Fruit fly (Drosophila melanogaster) whole organism, embryonic: ENCODE results near the gene Nsf2.

ENCODE experiments used
- Aef1 ChIP-seq: fragments of 200-800 bp; sonication (Bioruptor generic); IDR thresholded peaks from 3 replicates; pipeline ENCODE4 v1.3.6; 2022; ENCODE audit warnings: missing biosample characterization, missing genetic modification characterization
- Atf3 ChIP-seq: fragments of 200-800 bp; sonication (Bioruptor generic); optimal IDR thresholded peaks from 3 replicates; lab custom pipeline; 2016; ENCODE audit warnings: missing biosample characterization, missing genetic modification characterization
- Bdp1 ChIP-seq: fragments of 200-800 bp; sonication (Bioruptor generic); optimal IDR thresholded peaks from 3 replicates; lab custom pipeline; 2016; ENCODE audit warnings: missing biosample characterization, missing genetic modification characterization
- Bteb2 ChIP-seq: fragments of 200-800 bp; sonication (Bioruptor generic); optimal IDR thresholded peaks from 2 replicates; lab custom pipeline; 2016; ENCODE audit warnings: missing biosample characterization, missing genetic modification characterization
- CG10147 ChIP-seq: fragments of 200-800 bp; sonication (Bioruptor generic); optimal IDR thresholded peaks from 2 replicates; lab custom pipeline; 2019; ENCODE audit warnings: missing biosample characterization, mild to moderate bottlenecking, missing genetic modification characterization, moderate library complexity
- CG10565 ChIP-seq: fragments of 200-800 bp; sonication (Bioruptor generic); optimal IDR thresholded peaks from 3 replicates; lab custom pipeline; 2016; ENCODE audit warnings: missing biosample characterization, mild to moderate bottlenecking, missing genetic modification characterization
- CG12299 ChIP-seq: fragments of 200-800 bp; sonication (Bioruptor generic); optimal IDR thresholded peaks from 2 replicates; lab custom pipeline; 2018; ENCODE audit warnings: missing biosample characterization, mild to moderate bottlenecking, missing genetic modification characterization
- CG13424 ChIP-seq: fragments of 200-800 bp; sonication (Bioruptor generic); optimal IDR thresholded peaks from 2 replicates; lab custom pipeline; 2019; ENCODE audit warnings: missing biosample characterization, mild to moderate bottlenecking, missing genetic modification characterization, moderate library complexity
- CG14014 ChIP-seq: fragments of 200-800 bp; sonication (Bioruptor generic); IDR thresholded peaks from 2 replicates; pipeline ENCODE4 v1.3.6; 2022; ENCODE audit warnings: missing biosample characterization, missing genetic modification characterization
- CG14667 ChIP-seq: fragments of 200-800 bp; sonication (Bioruptor generic); IDR thresholded peaks from 2 replicates; pipeline ENCODE4 v1.3.6; 2022; ENCODE audit warnings: missing biosample characterization, missing genetic modification characterization
- CG14860 ChIP-seq: fragments of 200-800 bp; sonication (Bioruptor generic); IDR thresholded peaks from 3 replicates; pipeline ENCODE4 v1.3.6; 2022; ENCODE audit warnings: missing biosample characterization, missing genetic modification characterization; ENCODE audit not compliant: partially characterized antibody
- CG15269 ChIP-seq: fragments of 200-800 bp; sonication (Bioruptor generic); optimal IDR thresholded peaks from 2 replicates; lab custom pipeline; 2018; ENCODE audit warnings: missing biosample characterization, mild to moderate bottlenecking, missing genetic modification characterization, moderate library complexity
- CG15479 ChIP-seq: fragments of 200-800 bp; sonication (Bioruptor generic); optimal IDR thresholded peaks from 3 replicates; lab custom pipeline; 2019; ENCODE audit warnings: missing biosample characterization, mild to moderate bottlenecking, missing genetic modification characterization, moderate library complexity
- CG16779 ChIP-seq: fragments of 200-800 bp; sonication (Bioruptor generic); IDR thresholded peaks from 2 replicates; pipeline ENCODE4 v1.3.6; 2022; ENCODE audit warnings: missing biosample characterization, missing genetic modification characterization
- CG17328 ChIP-seq: fragments of 200-800 bp; sonication (Bioruptor generic); IDR thresholded peaks from 2 replicates; pipeline ENCODE4 v1.3.6; 2022; ENCODE audit warnings: missing biosample characterization, missing genetic modification characterization
- CG2116 ChIP-seq: fragments of 200-800 bp; sonication (Bioruptor generic); optimal IDR thresholded peaks from 3 replicates; lab custom pipeline; 2018; ENCODE audit warnings: missing biosample characterization, mild to moderate bottlenecking, missing genetic modification characterization
- CG4360 ChIP-seq: fragments of 200-800 bp; sonication (Bioruptor generic); IDR thresholded peaks from 2 replicates; pipeline ENCODE4 v1.3.6; 2022; ENCODE audit warnings: missing biosample characterization, missing genetic modification characterization
- CG7271 ChIP-seq: fragments of 200-800 bp; sonication (Bioruptor generic); optimal IDR thresholded peaks from 2 replicates; lab custom pipeline; 2018; ENCODE audit warnings: missing biosample characterization, mild to moderate bottlenecking, missing genetic modification characterization, moderate library complexity
- CG8388 ChIP-seq: fragments of 200-800 bp; sonication (Bioruptor generic); optimal IDR thresholded peaks from 2 replicates; lab custom pipeline; 2019; ENCODE audit warnings: missing biosample characterization, mild to moderate bottlenecking, missing genetic modification characterization, moderate library complexity
- E2f2 ChIP-seq: fragments of 200-800 bp; sonication (Bioruptor generic); IDR thresholded peaks from 2 replicates; pipeline ENCODE4 v1.3.6; 2022; ENCODE audit warnings: missing biosample characterization, missing genetic modification characterization
- Ets97D ChIP-seq: fragments of 200-800 bp; sonication (Bioruptor generic); optimal IDR thresholded peaks from 3 replicates; lab custom pipeline; 2016; ENCODE audit warnings: missing biosample characterization, missing genetic modification characterization
- Fer1 ChIP-seq: fragments of 200-800 bp; sonication (Bioruptor generic); optimal IDR thresholded peaks from 2 replicates; lab custom pipeline; 2017; ENCODE audit warnings: missing biosample characterization, mild to moderate bottlenecking, missing genetic modification characterization
- HmgZ ChIP-seq: fragments of 200-800 bp; sonication (Bioruptor generic); optimal IDR thresholded peaks from 2 replicates; lab custom pipeline; 2018; ENCODE audit warnings: missing biosample characterization, mild to moderate bottlenecking, missing genetic modification characterization
- MESR4 ChIP-seq: fragments of 200-800 bp; sonication (Bioruptor generic); optimal IDR thresholded peaks from 2 replicates; lab custom pipeline; 2018; ENCODE audit warnings: missing biosample characterization, mild to moderate bottlenecking, missing genetic modification characterization, moderate library complexity
- Mad ChIP-seq: fragments of 200-800 bp; sonication (Bioruptor generic); optimal IDR thresholded peaks from 2 replicates; lab custom pipeline; 2016; ENCODE audit warnings: missing biosample characterization, missing genetic modification characterization
- NK7.1 ChIP-seq: fragments of 200-800 bp; sonication (Bioruptor generic); optimal IDR thresholded peaks from 3 replicates; lab custom pipeline; 2016; ENCODE audit warnings: missing biosample characterization, missing genetic modification characterization
- Pdp1 ChIP-seq, 2 experiments: fragments of 200-800 bp; sonication (Bioruptor generic); optimal IDR thresholded peaks; 3 replicates each; lab custom pipeline; 2016; ENCODE audit warnings: missing biosample characterization in 2 of 2, missing genetic modification characterization in 2 of 2, mild to moderate bottlenecking in 1 of 2, moderate library complexity in 1 of 2
- Side ChIP-seq: fragments of 200-800 bp; sonication (Bioruptor generic); optimal IDR thresholded peaks from 2 replicates; lab custom pipeline; 2016; ENCODE audit warnings: missing biosample characterization, missing genetic modification characterization
- Six4 ChIP-seq: fragments of 200-800 bp; sonication (Bioruptor generic); optimal IDR thresholded peaks from 2 replicates; lab custom pipeline; 2016; ENCODE audit warnings: missing biosample characterization, missing genetic modification characterization
- Xrp1 ChIP-seq: fragments of 200-800 bp; sonication (Bioruptor generic); IDR thresholded peaks from 2 replicates; pipeline ENCODE4 v1.3.6; 2022; ENCODE audit warnings: missing biosample characterization, missing genetic modification characterization
- aop ChIP-seq: fragments of 200-800 bp; sonication (Bioruptor generic); IDR thresholded peaks from 2 replicates; pipeline ENCODE4 v1.3.6; 2022; ENCODE audit warnings: missing biosample characterization, missing genetic modification characterization
- cato ChIP-seq: fragments of 200-800 bp; sonication (Bioruptor generic); optimal IDR thresholded peaks from 2 replicates; lab custom pipeline; 2016; ENCODE audit warnings: missing biosample characterization, missing genetic modification characterization, borderline replicate concordance
- crol ChIP-seq: fragments of 200-800 bp; sonication (Bioruptor generic); IDR thresholded peaks from 2 replicates; pipeline ENCODE4 v1.3.6; 2022; ENCODE audit warnings: missing biosample characterization, missing genetic modification characterization
- crp ChIP-seq, 2 experiments: fragments of 200-800 bp; sonication (Bioruptor generic); optimal IDR thresholded peaks; 2 replicates in 1 of 2; 3 replicates in 1 of 2; lab custom pipeline; 2017; ENCODE audit warnings: missing biosample characterization in 2 of 2, missing genetic modification characterization in 2 of 2, mild to moderate bottlenecking in 1 of 2, moderate library complexity in 1 of 2
- dan ChIP-seq: fragments of 200-800 bp; sonication (Bioruptor generic); IDR thresholded peaks from 2 replicates; pipeline ENCODE4 v1.3.6; 2022; ENCODE audit warnings: missing biosample characterization, missing genetic modification characterization
- ems ChIP-seq: fragments of 200-800 bp; sonication (Bioruptor generic); optimal IDR thresholded peaks from 3 replicates; lab custom pipeline; 2016; ENCODE audit warnings: missing biosample characterization, missing genetic modification characterization
- esg ChIP-seq: fragments of 200-800 bp; sonication (Bioruptor generic); conservative IDR thresholded peaks from 2 replicates; pipeline ENCODE4 v1.3.6; 2022; ENCODE audit warnings: missing biosample characterization, missing genetic modification characterization
- fd102C ChIP-seq: fragments of 200-800 bp; sonication (Bioruptor generic); optimal IDR thresholded peaks from 2 replicates; lab custom pipeline; 2018; ENCODE audit warnings: missing biosample characterization, mild to moderate bottlenecking, missing genetic modification characterization, moderate library complexity
- grn ChIP-seq: fragments of 200-800 bp; sonication (Bioruptor generic); optimal IDR thresholded peaks from 3 replicates; lab custom pipeline; 2017; ENCODE audit warnings: missing biosample characterization, missing genetic modification characterization
- maf-S ChIP-seq: fragments of 200-800 bp; sonication (Bioruptor generic); optimal IDR thresholded peaks from 2 replicates; lab custom pipeline; 2016; ENCODE audit warnings: missing biosample characterization, missing genetic modification characterization
- nau ChIP-seq: fragments of 200-800 bp; sonication (Bioruptor generic); optimal IDR thresholded peaks from 3 replicates; lab custom pipeline; 2017; ENCODE audit warnings: missing biosample characterization, mild to moderate bottlenecking, missing genetic modification characterization, missing genetic modification reagents
- nerfin-2 ChIP-seq: fragments of 200-800 bp; sonication (Bioruptor generic); IDR thresholded peaks from 2 replicates; pipeline ENCODE4 v1.3.6; 2022; ENCODE audit warnings: missing biosample characterization, missing genetic modification characterization; ENCODE audit not compliant: partially characterized antibody
- org-1 ChIP-seq: fragments of 200-800 bp; sonication (Bioruptor generic); optimal IDR thresholded peaks from 2 replicates; lab custom pipeline; 2017; ENCODE audit warnings: missing biosample characterization, missing genetic modification characterization
- pb ChIP-seq: fragments of 200-800 bp; sonication (Bioruptor generic); optimal IDR thresholded peaks from 3 replicates; lab custom pipeline; 2016; ENCODE audit warnings: missing biosample characterization, missing genetic modification characterization
- ro ChIP-seq: fragments of 200-800 bp; sonication (Bioruptor generic); IDR thresholded peaks from 2 replicates; pipeline ENCODE4 v1.3.6; 2022; ENCODE audit warnings: missing biosample characterization, missing genetic modification characterization
- scrt ChIP-seq: fragments of 200-800 bp; sonication (Bioruptor generic); optimal IDR thresholded peaks from 2 replicates; lab custom pipeline; 2018; ENCODE audit warnings: missing biosample characterization, mild to moderate bottlenecking, missing genetic modification characterization, moderate library complexity
- sd ChIP-seq: fragments of 200-800 bp; sonication (Bioruptor generic); optimal IDR thresholded peaks from 3 replicates; lab custom pipeline; 2018; ENCODE audit warnings: missing biosample characterization, mild to moderate bottlenecking, missing genetic modification characterization, moderate library complexity
- stc ChIP-seq: fragments of 200-800 bp; sonication (Bioruptor generic); IDR thresholded peaks from 2 replicates; pipeline ENCODE4 v1.3.6; 2022; ENCODE audit warnings: missing biosample characterization, missing genetic modification characterization
- tin ChIP-seq: fragments of 200-800 bp; sonication (Bioruptor generic); optimal IDR thresholded peaks from 3 replicates; lab custom pipeline; 2016; ENCODE audit warnings: missing biosample characterization, missing genetic modification characterization
- tio ChIP-seq: fragments of 200-800 bp; sonication (Bioruptor generic); optimal IDR thresholded peaks from 2 replicates; lab custom pipeline; 2017; ENCODE audit warnings: missing biosample characterization, missing genetic modification characterization, inconsistent platforms
- ttk ChIP-seq: fragments of 200-800 bp; sonication (Bioruptor generic); IDR thresholded peaks from 2 replicates; pipeline ENCODE4 v2.1.2; 2022; ENCODE audit warnings: missing biosample characterization, missing genetic modification characterization
- usp ChIP-seq: fragments of >200 bp; optimal IDR thresholded peaks from 2 replicates; lab custom pipeline; 2017; ENCODE audit warnings: missing biosample characterization, missing genetic modification characterization

Gene Nsf2

dm6 chr3R:13820483-13820882, 17.3 kb downstream of the Nsf2 start (continued):
- no peak for TF ChIP-seq usp (GFP tag; lab: Kevin White, UChicago)
- TF ChIP-seq nerfin-2, result no peak
- TF ChIP-seq ttk (GFP tag; lab: Robert Waterston, UW), result no peak
- no peak for TF ChIP-seq CG7271 (tag; lab: Kevin White, UChicago)
- TF ChIP-seq E2f2 (GFP tag; lab: Robert Waterston, UW), result no peak
- TF ChIP-seq ro, result no peak
- no peak for TF ChIP-seq CG15479 (GFP tag; lab: Kevin White, UChicago)
- no peak for TF ChIP-seq CG10565 (GFP tag; lab: Kevin White, UChicago)
- TF ChIP-seq CG14860 (GFP tag; lab: Robert Waterston, UW), result no peak
- no peak for TF ChIP-seq esg
- peak; percentile 48; the same call in 1 of the 2 replicates for TF ChIP-seq CG4360
- TF ChIP-seq CG8388, result peak; percentile 4
- TF ChIP-seq tin, result no peak
- TF ChIP-seq cato (GFP tag; lab: Kevin White, UChicago), result no peak
- no peak for TF ChIP-seq maf-S (GFP tag; lab: Kevin White, UChicago)
- no peak for TF ChIP-seq Mad (GFP tag; lab: Kevin White, UChicago)
- TF ChIP-seq CG14667 (GFP tag; lab: Robert Waterston, UW), result no peak
- TF ChIP-seq Fer1 (GFP tag; lab: Kevin White, UChicago), result no peak
- no peak for TF ChIP-seq fd102C (GFP tag; lab: Kevin White, UChicago)
- no peak for TF ChIP-seq Bteb2
- no peak for TF ChIP-seq Xrp1 (GFP tag; lab: Robert Waterston, UW)
- no peak for TF ChIP-seq Atf3 (GFP tag; lab: Kevin White, UChicago)
- no peak for TF ChIP-seq NK7.1 (GFP tag; lab: Kevin White, UChicago)
- TF ChIP-seq nau (GFP tag; lab: Kevin White, UChicago), result peak; percentile 30
- no peak for TF ChIP-seq pb
- no peak for TF ChIP-seq CG14014 (GFP tag; lab: Robert Waterston, UW)
- TF ChIP-seq grn (GFP tag; lab: Kevin White, UChicago), result no peak
- TF ChIP-seq HmgZ (tag; lab: Kevin White, UChicago), result no peak
- no peak for TF ChIP-seq Six4 (GFP tag; lab: Kevin White, UChicago)
- no peak for TF ChIP-seq stc
- peak in 1 of 2 experiments; percentile 22 for TF ChIP-seq Pdp1 (GFP tag; optimal IDR thresholded peaks at IDR 0.05; lab: Kevin White, UChicago)
- peak; percentile 80 for TF ChIP-seq sd (tag; lab: Kevin White, UChicago)
- TF ChIP-seq MESR4 (GFP tag; lab: Kevin White, UChicago), result no peak
- no peak for TF ChIP-seq ems (GFP tag; lab: Kevin White, UChicago)
- no peak for TF ChIP-seq CG12299
- no peak for TF ChIP-seq CG13424
- no peak for TF ChIP-seq Side (GFP tag; lab: Kevin White, UChicago)
- TF ChIP-seq Aef1 (GFP tag; lab: Robert Waterston, UW), result 0 out of 3 replicates have a peak, but pooled peaks have one; percentile 16
- no peak for TF ChIP-seq CG16779 (GFP tag; lab: Robert Waterston, UW)
- TF ChIP-seq CG17328 (GFP tag; lab: Robert Waterston, UW), result no peak
- no peak for TF ChIP-seq org-1 (GFP tag; lab: Kevin White, UChicago)
- TF ChIP-seq CG10147 (GFP tag; lab: Kevin White, UChicago), result no peak
- no peak for TF ChIP-seq CG15269 (tag; lab: Kevin White, UChicago)
- TF ChIP-seq crol, result no peak
- no peak for TF ChIP-seq CG2116 (GFP tag; lab: Kevin White, UChicago)
- TF ChIP-seq Ets97D, result no peak
- no peak for TF ChIP-seq tio (GFP tag; lab: Kevin White, UChicago)
- no peak for TF ChIP-seq dan
- no peak for TF ChIP-seq scrt (GFP tag; lab: Kevin White, UChicago)
- no peak for TF ChIP-seq Bdp1 (GFP tag; lab: Kevin White, UChicago)
- no peak for TF ChIP-seq crp (GFP tag; optimal IDR thresholded peaks at IDR 0.05; lab: Kevin White, UChicago)
- no peak for TF ChIP-seq aop (GFP tag; lab: Robert Waterston, UW)
